Worm (Caenorhabditis elegans): ENCODE measurements around the gene T01D3.1.

DNA sequence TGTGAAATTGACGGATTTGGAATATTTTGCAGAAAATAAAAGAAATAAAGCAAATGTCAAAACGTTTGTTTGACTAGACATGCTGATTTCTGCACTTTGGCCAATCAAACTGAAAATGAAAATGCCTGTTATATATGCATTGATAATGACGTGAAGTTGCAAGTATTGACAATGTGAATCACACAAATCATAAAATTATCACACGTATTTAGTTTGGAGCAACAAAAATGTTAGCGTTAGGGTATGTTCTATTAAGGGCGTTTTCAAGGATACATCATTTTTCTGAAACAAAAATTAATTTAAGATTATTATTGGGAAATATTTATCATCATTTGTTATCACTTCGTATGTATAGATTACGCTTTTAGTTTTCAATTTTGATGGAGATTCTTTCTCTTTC is 62.1 kb downstream of the T01D3.1 start, which contains the start of gene cld-9:
- no peak for TF ChIP-seq F55B11.4 (tag; optimal IDR thresholded peaks at IDR 0.05; ENCODE audit: borderline replicate concordance, insufficient read depth)
- TF ChIP-seq Y53G8AR.9 (GFP tag; conservative IDR thresholded peaks at IDR 0.05), result no peak
- TF ChIP-seq let-526 (GFP tag; IDR thresholded peaks at IDR 0.05), result no peak
- no peak for TF ChIP-seq rec-8 (tag; optimal IDR thresholded peaks at IDR 0.05)
- no peak for TF ChIP-seq tbp1 (GFP tag; optimal IDR thresholded peaks at IDR 0.05)
- no peak for TF ChIP-seq xnd-1 (tag; optimal IDR thresholded peaks at IDR 0.05)
- TF ChIP-seq aptf-2 (GFP tag; conservative IDR thresholded peaks at IDR 0.05), result no peak
- TF ChIP-seq attf-3 (GFP tag; conservative IDR thresholded peaks at IDR 0.05), result no peak
- TF ChIP-seq ama-1 (optimal IDR thresholded peaks at IDR 0.05), result no peak
- TF ChIP-seq ama-1 (GFP tag; optimal IDR thresholded peaks at IDR 0.05), result no peak
- TF ChIP-seq efl-1 (GFP tag; optimal IDR thresholded peaks at IDR 0.05), result no peak
- TF ChIP-seq mes-4 (tag; optimal IDR thresholded peaks at IDR 0.05), result no peak

Data from whole organism, young adult.